Worm (Caenorhabditis elegans) whole organism, L1 larva: ENCODE measurements around the gene F54E4.4.

Source experiments
- ama-1 ChIP-seq: fragments of 150-350 bp; optimal IDR thresholded peaks from 2 replicates; lab custom pipeline; 2014
- egl-27 ChIP-seq, 2 experiments: fragments of 150-350 bp in 1 of 2; sonication (generic microtip); optimal IDR thresholded peaks; 3 replicates each; lab custom pipeline; 2017 to 2018; ENCODE audit warnings: missing biosample characterization in 2 of 2, missing genetic modification characterization in 2 of 2, missing genetic modification reagents in 2 of 2
- hpl-2 ChIP-seq: fragments of 150-350 bp; optimal IDR thresholded peaks from 2 replicates; lab custom pipeline; 2014; ENCODE audit warnings: missing biosample characterization, missing genetic modification reagents, missing genetic modification characterization
- lin-13 ChIP-seq: fragments of 150-350 bp; optimal IDR thresholded peaks from 2 replicates; lab custom pipeline; 2014; ENCODE audit warnings: missing biosample characterization, missing genetic modification reagents, missing genetic modification characterization
- mab-9 ChIP-seq: fragments of 200-800 bp; sonication (Bioruptor generic); IDR thresholded peaks from 2 replicates; pipeline ENCODE4 v1.3.6; 2022; ENCODE audit warnings: missing genetic modification reagents, missing genetic modification characterization, missing compliant biosample characterization
- nhr-47 ChIP-seq: sonication (generic microtip); optimal IDR thresholded peaks from 2 replicates; lab custom pipeline; 2016; ENCODE audit warnings: mild to moderate bottlenecking, missing genetic modification characterization, moderate library complexity, missing compliant biosample characterization
- tbx-2 ChIP-seq: sonication (generic microtip); optimal IDR thresholded peaks from 2 replicates; lab custom pipeline; 2016; ENCODE audit warnings: missing genetic modification characterization, missing compliant biosample characterization
- ztf-11 ChIP-seq, 2 experiments: sonication (generic microtip); optimal IDR thresholded peaks; 2 replicates each; lab custom pipeline; 2016 to 2017; ENCODE audit warnings: missing genetic modification characterization in 2 of 2, missing biosample characterization in 1 of 2, missing compliant biosample characterization in 1 of 2

DNA sequence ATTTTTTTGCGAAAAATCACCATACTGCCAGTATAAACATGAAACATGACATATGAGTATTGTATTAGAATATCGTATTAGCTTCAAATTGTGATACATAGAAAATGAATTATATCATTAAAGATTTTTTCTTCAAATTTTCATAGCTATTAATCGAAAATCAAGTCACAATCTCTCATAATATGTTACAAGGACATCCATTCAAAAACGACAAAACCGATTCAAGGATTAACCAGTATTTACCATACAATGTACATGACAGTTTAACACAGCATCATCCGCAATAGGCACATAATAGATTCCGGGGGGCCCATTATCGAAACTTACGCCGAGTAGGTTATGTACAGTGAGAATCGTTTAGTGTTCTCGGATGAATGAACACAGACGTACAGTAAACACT lies 26.0 kb upstream of the F54E4.4 start:
- TF ChIP-seq tbx-2 (no peak), ztf-11 (tag; optimal IDR thresholded peaks at IDR 0.05; lab: Kevin White, UChicago) (no peak), hpl-2 (no peak), lin-13 (no peak), nhr-47 (tag; lab: Kevin White, UChicago) (no peak), ama-1 (lab: Kevin White, UChicago) (no peak), mab-9 (GFP tag; lab: Robert Waterston, UW) (no peak), egl-27 (tag; optimal IDR thresholded peaks at IDR 0.05; lab: Kevin White, UChicago) (no peak)
